Worm (Caenorhabditis elegans): ENCODE data around the gene C05C8.5.
A peak's percentile ranks its signal among the peaks of the same experiment; 100 is the strongest.

DNA sequence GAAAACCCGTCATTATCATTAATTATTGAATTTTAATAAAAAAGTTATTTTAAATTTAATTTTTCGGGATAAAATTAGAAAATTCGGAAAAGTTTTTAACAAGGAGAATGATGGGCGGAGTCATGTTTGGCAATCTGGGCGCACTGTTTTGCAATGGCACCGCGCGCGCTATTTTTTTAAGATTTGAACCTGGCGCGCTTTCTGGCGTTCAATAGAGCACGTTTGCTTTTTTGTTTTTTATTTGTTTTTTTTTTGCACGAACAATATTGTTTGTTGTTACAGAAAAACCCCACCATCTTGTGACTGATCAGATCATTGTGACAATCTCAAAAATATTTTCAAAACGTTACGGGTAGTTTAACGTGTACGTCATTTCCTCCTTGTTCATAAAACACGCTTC lies 2.5 kb upstream of the C05C8.5 start, which contains the start of gene hyls-1:
- no peak for TF ChIP-seq ama-1 (optimal IDR thresholded peaks at IDR 0.05)
- TF ChIP-seq ama-1 (GFP tag; optimal IDR thresholded peaks at IDR 0.05), result no peak
- TF ChIP-seq snpc-4 (GFP tag; optimal IDR thresholded peaks at IDR 0.05), result no peak
- TF ChIP-seq snpc-4 (tag; optimal IDR thresholded peaks at IDR 0.05), result peak in 3 of 4 experiments; percentile 45 to 60 (median 45)
- TF ChIP-seq hmg-1.2 (GFP tag; IDR thresholded peaks at IDR 0.05), result peak; percentile 61
- no peak for TF ChIP-seq ccch-3 (GFP tag; optimal IDR thresholded peaks at IDR 0.05)
- TF ChIP-seq pha-4 (tag; optimal IDR thresholded peaks at IDR 0.05), result peak; percentile 74
- 0 out of 2 replicates have a peak, but pooled peaks have one; percentile 12 for TF ChIP-seq B0019.2 (GFP tag; conservative IDR thresholded peaks at IDR 0.05)
- TF ChIP-seq snpc-3.4 (tag; optimal IDR thresholded peaks at IDR 0.05), result peak; percentile 34
- no peak for TF ChIP-seq F52B5.7 (tag; optimal IDR thresholded peaks at IDR 0.05)
- no peak for TF ChIP-seq ets-4 (GFP tag; optimal IDR thresholded peaks at IDR 0.05)
- TF ChIP-seq K12H6.12 (tag; optimal IDR thresholded peaks at IDR 0.05), result peak; percentile 3
- no peak for TF ChIP-seq unc-62 (GFP tag; optimal IDR thresholded peaks at IDR 0.05)

All from whole organism, young adult.